Worm (Caenorhabditis elegans) whole organism, early embryonic: ENCODE measurements around the gene arrd-11.

ENCODE experiments used
- B0310.2 ChIP-seq: sonication (generic microtip); optimal IDR thresholded peaks from 2 replicates; lab custom pipeline; 2016; ENCODE audit warnings: mild to moderate bottlenecking, missing genetic modification characterization, missing compliant biosample characterization
- F13C5.2 ChIP-seq: sonication (generic microtip); optimal IDR thresholded peaks from 2 replicates; lab custom pipeline; 2017; ENCODE audit warnings: mild to moderate bottlenecking, missing genetic modification characterization, inconsistent platforms, missing compliant biosample characterization
- ama-1 ChIP-seq: fragments of 150-350 bp; optimal IDR thresholded peaks from 2 replicates; lab custom pipeline; 2014
- ceh-13 ChIP-seq: fragments of 200-800 bp; sonication (Bioruptor generic); optimal IDR thresholded peaks from 2 replicates; lab custom pipeline; 2018; ENCODE audit warnings: mild to moderate bottlenecking, missing genetic modification characterization, missing compliant biosample characterization
- ceh-36 ChIP-seq: sonication (generic microtip); optimal IDR thresholded peaks from 2 replicates; lab custom pipeline; 2016; ENCODE audit warnings: missing genetic modification characterization, inconsistent platforms, missing compliant biosample characterization
- flt-1 ChIP-seq: fragments of 200-800 bp; sonication (Bioruptor generic); IDR thresholded peaks from 2 replicates; pipeline ENCODE4 v1.3.6; 2022; ENCODE audit warnings: missing genetic modification characterization, missing compliant biosample characterization
- hmg-4 ChIP-seq: fragments of 200-800 bp; sonication (Bioruptor generic); optimal IDR thresholded peaks from 2 replicates; lab custom pipeline; 2018; ENCODE audit warnings: mild to moderate bottlenecking, missing genetic modification characterization, missing compliant biosample characterization
- hnd-1 ChIP-seq: sonication (generic microtip); optimal IDR thresholded peaks from 2 replicates; lab custom pipeline; 2016; ENCODE audit warnings: missing genetic modification characterization, missing compliant biosample characterization
- pes-1 ChIP-seq: fragments of 200-800 bp; sonication (Bioruptor generic); IDR thresholded peaks from 2 replicates; pipeline ENCODE4 v1.3.6; 2022; ENCODE audit warnings: missing genetic modification reagents, missing genetic modification characterization, missing compliant biosample characterization
- scrt-1 ChIP-seq: fragments of 200-800 bp; sonication (Bioruptor generic); IDR thresholded peaks from 2 replicates; pipeline ENCODE4 v1.3.6; 2022; ENCODE audit warnings: missing genetic modification characterization, missing compliant biosample characterization
- sea-1 ChIP-seq: fragments of 200-800 bp; sonication (Bioruptor generic); conservative IDR thresholded peaks from 2 replicates; pipeline ENCODE4 v1.3.6; 2022; ENCODE audit warnings: missing genetic modification characterization, missing compliant biosample characterization
- tbx-11 ChIP-seq: fragments of 200-800 bp; sonication (Bioruptor generic); IDR thresholded peaks from 2 replicates; pipeline ENCODE4 v1.3.6; 2022; ENCODE audit warnings: missing genetic modification characterization, missing compliant biosample characterization
- tbx-37 ChIP-seq: fragments of 200-800 bp; sonication (Bioruptor generic); conservative IDR thresholded peaks from 2 replicates; pipeline ENCODE4 v1.3.6; 2022; ENCODE audit warnings: missing genetic modification reagents, missing genetic modification characterization, missing compliant biosample characterization
- tra-4 ChIP-seq: sonication (generic microtip); optimal IDR thresholded peaks from 2 replicates; lab custom pipeline; 2017; ENCODE audit warnings: missing genetic modification characterization, missing compliant biosample characterization

ce11 chrII:13732146-13732545, 31.1 kb upstream of the arrd-11 start:
- TF ChIP-seq tbx-11 (GFP tag; lab: Robert Waterston, UW), result no peak
- TF ChIP-seq ama-1, result no peak
- no peak for TF ChIP-seq hmg-4 (GFP tag; lab: Kevin White, UChicago)
- TF ChIP-seq flt-1 (GFP tag; lab: Robert Waterston, UW), result no peak
- no peak for TF ChIP-seq scrt-1 (GFP tag; lab: Robert Waterston, UW)
- TF ChIP-seq F13C5.2 (tag; lab: Kevin White, UChicago), result no peak
- no peak for TF ChIP-seq pes-1 (GFP tag; lab: Robert Waterston, UW)
- TF ChIP-seq ceh-13 (GFP tag; lab: Kevin White, UChicago), result no peak
- no peak for TF ChIP-seq tbx-37 (GFP tag; lab: Robert Waterston, UW)
- no peak for TF ChIP-seq tra-4 (tag; lab: Kevin White, UChicago)
- TF ChIP-seq hnd-1 (tag; lab: Kevin White, UChicago), result no peak
- TF ChIP-seq sea-1 (GFP tag; lab: Robert Waterston, UW), result no peak
- no peak for TF ChIP-seq ceh-36
- no peak for TF ChIP-seq B0310.2 (tag; lab: Kevin White, UChicago)
